Fruit fly (Drosophila melanogaster): ENCODE data around the gene CG9135.
A peak's percentile ranks its signal among the peaks of the same experiment; 100 is the strongest.

The CG9135 gene

dm6 chr2L:6068544-6069251, 18.1 kb downstream of the CG9135 start, which contains the start of the genes CG9150 and Pfdn1 (continued):
- TF ChIP-seq lov (optimal IDR thresholded peaks at IDR 0.05) (no peak), lov (GFP tag; IDR thresholded peaks at IDR 0.05) (no peak), hb (GFP tag; IDR thresholded peaks at IDR 0.05; ENCODE audit: partially characterized antibody) (peak; percentile 60; the same call in 2 of the 3 replicates), lbe (GFP tag; optimal IDR thresholded peaks at IDR 0.05) (peak; percentile 50), CG9932 (GFP tag; IDR thresholded peaks at IDR 0.05) (peak; percentile 52), CG18599 (GFP tag; optimal IDR thresholded peaks at IDR 0.05) (no peak), CG4617 (GFP tag; optimal IDR thresholded peaks at IDR 0.05; ENCODE audit: borderline replicate concordance) (peak; percentile 61), CG14860 (GFP tag; IDR thresholded peaks at IDR 0.05; ENCODE audit: partially characterized antibody) (peak; percentile 87), gfzf (GFP tag; optimal IDR thresholded peaks at IDR 0.05) (peak; percentile 17), CG42726 (GFP tag; IDR thresholded peaks at IDR 0.05; ENCODE audit: partially characterized antibody) (peak; percentile 69; the same call in 1 of the 2 replicates), otp (GFP tag; IDR thresholded peaks at IDR 0.05) (no peak), CG34224 (GFP tag; IDR thresholded peaks at IDR 0.05; ENCODE audit: partially characterized antibody) (peak; percentile 96), dm (GFP tag; optimal IDR thresholded peaks at IDR 0.05) (peak; percentile 50), phol (tag; optimal IDR thresholded peaks at IDR 0.05) (peak; percentile 18), amos (GFP tag; IDR thresholded peaks at IDR 0.05; ENCODE audit: partially characterized antibody) (peak; percentile 92), tup (GFP tag; optimal IDR thresholded peaks at IDR 0.05) (no peak), CG15514 (GFP tag; optimal IDR thresholded peaks at IDR 0.05) (peak; percentile 94), Scr (GFP tag; IDR thresholded peaks at IDR 0.05; ENCODE audit: partially characterized antibody) (peak; percentile 90), CG5180 (GFP tag; optimal IDR thresholded peaks at IDR 0.05) (no peak), B-H2 (GFP tag; optimal IDR thresholded peaks at IDR 0.05) (no peak), CG14710 (tag; optimal IDR thresholded peaks at IDR 0.05) (peak; percentile 45), stwl (tag; optimal IDR thresholded peaks at IDR 0.05) (peak; percentile 57), HLH4C (GFP tag; IDR thresholded peaks at IDR 0.05; ENCODE audit: partially characterized antibody) (peak; percentile 85), eyg (GFP tag; optimal IDR thresholded peaks at IDR 0.05) (no peak), Ets97D (GFP tag; optimal IDR thresholded peaks at IDR 0.05) (peak; percentile 39), CG1603 (tag; optimal IDR thresholded peaks at IDR 0.05) (peak; percentile 35), pros (GFP tag; optimal IDR thresholded peaks at IDR 0.05) (no peak), CG13287 (GFP tag; IDR thresholded peaks at IDR 0.05; ENCODE audit: partially characterized antibody) (peak; percentile 93), CG10267 (tag; optimal IDR thresholded peaks at IDR 0.05) (peak; percentile 21), inv (GFP tag; IDR thresholded peaks at IDR 0.05; ENCODE audit: partially characterized antibody) (peak; percentile 80), Dp (GFP tag; optimal IDR thresholded peaks at IDR 0.05) (peak; percentile 92), CG2712 (tag; optimal IDR thresholded peaks at IDR 0.05) (no peak), sob (GFP tag; IDR thresholded peaks at IDR 0.05) (peak; percentile 10; the same call in 1 of the 2 replicates), CG9797 (GFP tag; optimal IDR thresholded peaks at IDR 0.05) (peak; percentile 12), row (GFP tag; IDR thresholded peaks at IDR 0.05) (peak; percentile 53; the same call in 2 of the 3 replicates), tx (GFP tag; optimal IDR thresholded peaks at IDR 0.05) (peak; percentile 34), vnd (GFP tag; IDR thresholded peaks at IDR 0.05; ENCODE audit: partially characterized antibody) (peak; percentile 75), CG7963 (GFP tag; IDR thresholded peaks at IDR 0.05; ENCODE audit: partially characterized antibody) (peak; percentile 62; the same call in 2 of the 3 replicates), E2f2 (GFP tag; IDR thresholded peaks at IDR 0.05) (peak; percentile 95), CG2120 (GFP tag; optimal IDR thresholded peaks at IDR 0.05) (peak; percentile 25), Med (GFP tag) (peak; percentile 82), tna (GFP tag; IDR thresholded peaks at IDR 0.05; ENCODE audit: partially characterized antibody) (peak; percentile 89), mld (GFP tag; IDR thresholded peaks at IDR 0.05; ENCODE audit: partially characterized antibody) (peak; percentile 65; the same call in 2 of the 3 replicates), Dref (GFP tag; IDR thresholded peaks at IDR 0.05) (peak; percentile 95), D19B (GFP tag; optimal IDR thresholded peaks at IDR 0.05) (no peak), ato (GFP tag; IDR thresholded peaks at IDR 0.05; ENCODE audit: partially characterized antibody) (peak; percentile 85), grau (tag; optimal IDR thresholded peaks at IDR 0.05) (no peak)
